Fruit fly (Drosophila melanogaster) whole organism, prepupa: ENCODE results near the gene Catsup.

Experiments used
- Blimp-1 ChIP-seq: fragments of 200-800 bp; sonication (Bioruptor generic); optimal IDR thresholded peaks from 3 replicates; lab custom pipeline; 2017; ENCODE audit warnings: missing biosample characterization, missing genetic modification characterization, mild to moderate bottlenecking, moderate library complexity, missing genetic modification reagents
- CG10631 ChIP-seq: fragments of 200-800 bp; sonication (Bioruptor generic); optimal IDR thresholded peaks from 2 replicates; lab custom pipeline; 2016; ENCODE audit warnings: missing biosample characterization, missing genetic modification characterization
- CG10669 ChIP-seq: fragments of 200-800 bp; sonication (Bioruptor generic); optimal IDR thresholded peaks from 3 replicates; lab custom pipeline; 2018; ENCODE audit warnings: missing biosample characterization, mild to moderate bottlenecking, missing genetic modification characterization, moderate library complexity
- CG11294 ChIP-seq: fragments of 200-800 bp; sonication (Bioruptor generic); IDR thresholded peaks from 2 replicates; pipeline ENCODE4 v1.3.6; 2022; ENCODE audit warnings: missing biosample characterization, missing genetic modification characterization
- CG11902 ChIP-seq: fragments of 200-800 bp; sonication (Bioruptor generic); optimal IDR thresholded peaks from 3 replicates; lab custom pipeline; 2016; ENCODE audit warnings: missing biosample characterization, missing genetic modification characterization
- CG15336 ChIP-seq: fragments of 200-800 bp; sonication (Bioruptor generic); IDR thresholded peaks from 2 replicates; pipeline ENCODE4 v1.3.6; 2022; ENCODE audit warnings: missing biosample characterization, missing genetic modification characterization
- CG1621 ChIP-seq: fragments of 200-800 bp; sonication (Bioruptor generic); optimal IDR thresholded peaks from 3 replicates; lab custom pipeline; 2018; ENCODE audit warnings: missing biosample characterization, mild to moderate bottlenecking, missing genetic modification characterization
- CG3032 ChIP-seq: fragments of 200-800 bp; optimal IDR thresholded peaks from 2 replicates; lab custom pipeline; 2019; ENCODE audit warnings: missing biosample characterization, mild to moderate bottlenecking, missing genetic modification characterization, moderate library complexity
- CG32006 ChIP-seq: fragments of 200-800 bp; sonication (Bioruptor generic); optimal IDR thresholded peaks from 3 replicates; lab custom pipeline; 2017; ENCODE audit warnings: missing biosample characterization, mild to moderate bottlenecking, missing genetic modification characterization
- CG34406 ChIP-seq: fragments of 200-800 bp; sonication (Bioruptor generic); optimal IDR thresholded peaks from 3 replicates; lab custom pipeline; 2016; ENCODE audit warnings: missing biosample characterization, missing genetic modification characterization
- CG3919 ChIP-seq: fragments of 200-800 bp; sonication (Bioruptor generic); optimal IDR thresholded peaks from 3 replicates; lab custom pipeline; 2016; ENCODE audit warnings: missing biosample characterization, missing genetic modification characterization
- CG4318 ChIP-seq: fragments of 200-800 bp; sonication (Bioruptor generic); optimal IDR thresholded peaks from 3 replicates; lab custom pipeline; 2017; ENCODE audit warnings: missing biosample characterization, mild to moderate bottlenecking, missing genetic modification characterization
- CG6276 ChIP-seq: fragments of 200-800 bp; sonication (Bioruptor generic); optimal IDR thresholded peaks from 2 replicates; lab custom pipeline; 2017; ENCODE audit warnings: missing biosample characterization, mild to moderate bottlenecking, missing genetic modification characterization
- CG6808 ChIP-seq: fragments of 200-800 bp; sonication (Bioruptor generic); optimal IDR thresholded peaks from 3 replicates; lab custom pipeline; 2017; ENCODE audit warnings: missing biosample characterization, missing genetic modification characterization, mild to moderate bottlenecking, moderate library complexity, missing genetic modification reagents
- CG6854 ChIP-seq: fragments of 200-800 bp; sonication (Bioruptor generic); optimal IDR thresholded peaks from 2 replicates; lab custom pipeline; 2017; ENCODE audit warnings: missing biosample characterization, mild to moderate bottlenecking, missing genetic modification characterization
- CG8319 ChIP-seq: fragments of 200-800 bp; sonication (Bioruptor generic); optimal IDR thresholded peaks from 3 replicates; lab custom pipeline; 2016; ENCODE audit warnings: missing biosample characterization, missing genetic modification characterization
- CG8632 ChIP-seq: fragments of 200-800 bp; sonication (Bioruptor generic); optimal IDR thresholded peaks from 3 replicates; lab custom pipeline; 2016; ENCODE audit warnings: missing biosample characterization, missing genetic modification characterization
- CG9139 ChIP-seq: fragments of 200-800 bp; sonication (Bioruptor generic); optimal IDR thresholded peaks from 3 replicates; lab custom pipeline; 2017; ENCODE audit warnings: missing biosample characterization, mild to moderate bottlenecking, missing genetic modification characterization
- Eip75B ChIP-seq: fragments of 200-800 bp; sonication (Bioruptor generic); optimal IDR thresholded peaks from 3 replicates; lab custom pipeline; 2016; ENCODE audit warnings: missing biosample characterization, missing genetic modification characterization
- Eip78C ChIP-seq: fragments of 200-800 bp; sonication (Bioruptor generic); peaks from one replicate; lab custom pipeline; 2016; ENCODE audit warnings: missing biosample characterization, missing genetic modification characterization
- Ets21C ChIP-seq: fragments of 200-800 bp; sonication (Bioruptor generic); optimal IDR thresholded peaks from 3 replicates; lab custom pipeline; 2016; ENCODE audit warnings: missing biosample characterization, missing genetic modification characterization
- Ets96B ChIP-seq: fragments of 200-800 bp; optimal IDR thresholded peaks from 2 replicates; lab custom pipeline; 2019; ENCODE audit warnings: missing biosample characterization, mild to moderate bottlenecking, missing genetic modification characterization, moderate library complexity
- Gug ChIP-seq: fragments of 200-800 bp; sonication (Bioruptor generic); IDR thresholded peaks from 2 replicates; pipeline ENCODE4 v1.3.6; 2022; ENCODE audit warnings: missing biosample characterization, missing genetic modification characterization
- Hr39 ChIP-seq: fragments of 200-800 bp; sonication (Bioruptor generic); optimal IDR thresholded peaks from 2 replicates; lab custom pipeline; 2016; ENCODE audit warnings: missing biosample characterization, missing genetic modification characterization
- Hr4 ChIP-seq: fragments of 200-800 bp; sonication (Bioruptor generic); optimal IDR thresholded peaks from 3 replicates; lab custom pipeline; 2016; ENCODE audit warnings: missing biosample characterization, missing genetic modification characterization
- OdsH ChIP-seq: fragments of 200-800 bp; sonication (Bioruptor generic); optimal IDR thresholded peaks from 3 replicates; lab custom pipeline; 2016; ENCODE audit warnings: missing biosample characterization, missing genetic modification characterization
- Smox ChIP-seq: fragments of 200-800 bp; sonication (Bioruptor generic); optimal IDR thresholded peaks from 3 replicates; lab custom pipeline; 2016; ENCODE audit warnings: missing biosample characterization, missing genetic modification characterization
- Sox102F ChIP-seq: fragments of 200-800 bp; sonication (Bioruptor generic); optimal IDR thresholded peaks from 2 replicates; lab custom pipeline; 2016; ENCODE audit warnings: missing biosample characterization, mild to moderate bottlenecking, missing genetic modification characterization
- Sox15 ChIP-seq: fragments of 200-800 bp; sonication (Bioruptor generic); optimal IDR thresholded peaks from 3 replicates; lab custom pipeline; 2016; ENCODE audit warnings: missing biosample characterization, missing genetic modification characterization
- achi ChIP-seq: fragments of 200-800 bp; sonication (Bioruptor generic); optimal IDR thresholded peaks from 3 replicates; lab custom pipeline; 2016; ENCODE audit warnings: missing biosample characterization, missing genetic modification characterization
- acj6 ChIP-seq: fragments of 200-800 bp; sonication (Bioruptor generic); optimal IDR thresholded peaks from 3 replicates; lab custom pipeline; 2016; ENCODE audit warnings: missing biosample characterization, missing genetic modification characterization
- dsx ChIP-seq: fragments of 200-800 bp; optimal IDR thresholded peaks from 3 replicates; lab custom pipeline; 2019; ENCODE audit warnings: missing biosample characterization, mild to moderate bottlenecking, missing genetic modification characterization, moderate library complexity; ENCODE audit not compliant: poor library complexity, severe bottlenecking
- eg ChIP-seq: fragments of 200-800 bp; sonication (Bioruptor generic); IDR thresholded peaks from 3 replicates; pipeline ENCODE4 v1.3.6; 2022; ENCODE audit warnings: missing biosample characterization, missing genetic modification characterization
- esn ChIP-seq: fragments of 200-800 bp; sonication (Bioruptor generic); optimal IDR thresholded peaks from 2 replicates; lab custom pipeline; 2016; ENCODE audit warnings: missing biosample characterization, mild to moderate bottlenecking, missing genetic modification characterization, moderate library complexity
- fd59A ChIP-seq: fragments of 200-800 bp; sonication (Bioruptor generic); optimal IDR thresholded peaks from 2 replicates; lab custom pipeline; 2017; ENCODE audit warnings: missing biosample characterization, mild to moderate bottlenecking, missing genetic modification characterization, missing genetic modification reagents
- fd85E ChIP-seq: fragments of 200-800 bp; sonication (Bioruptor generic); optimal IDR thresholded peaks from 3 replicates; lab custom pipeline; 2016; ENCODE audit warnings: missing biosample characterization, missing genetic modification characterization
- fkh ChIP-seq: fragments of 200-800 bp; sonication (Bioruptor generic); optimal IDR thresholded peaks from 3 replicates; lab custom pipeline; 2017; ENCODE audit warnings: missing biosample characterization, mild to moderate bottlenecking, missing genetic modification characterization, moderate library complexity
- lz ChIP-seq: fragments of 200-800 bp; sonication (Bioruptor generic); optimal IDR thresholded peaks from 3 replicates; lab custom pipeline; 2016; ENCODE audit warnings: missing biosample characterization, missing genetic modification characterization
- salr ChIP-seq, 2 experiments: fragments of 200-800 bp; sonication (Bioruptor generic); optimal IDR thresholded peaks; 3 replicates each; lab custom pipeline; 2016 to 2018; ENCODE audit warnings: missing biosample characterization in 2 of 2, missing genetic modification characterization in 2 of 2, mild to moderate bottlenecking in 1 of 2
- spab ChIP-seq: fragments of 200-800 bp; sonication (Bioruptor generic); optimal IDR thresholded peaks from 2 replicates; lab custom pipeline; 2017; ENCODE audit warnings: missing biosample characterization, mild to moderate bottlenecking, missing genetic modification characterization, missing genetic modification reagents
- svp ChIP-seq: fragments of 200-800 bp; sonication (Bioruptor generic); peaks from one replicate; lab custom pipeline; 2016; ENCODE audit warnings: missing biosample characterization, missing genetic modification characterization
- topi ChIP-seq: fragments of 200-800 bp; sonication (Bioruptor generic); optimal IDR thresholded peaks from 3 replicates; lab custom pipeline; 2016; ENCODE audit warnings: missing biosample characterization, missing genetic modification characterization
- vri ChIP-seq: fragments of 200-800 bp; sonication (Bioruptor generic); optimal IDR thresholded peaks from 3 replicates; lab custom pipeline; 2016; ENCODE audit warnings: missing biosample characterization, mild to moderate bottlenecking, missing genetic modification characterization

Catsup gene

dm6 chr2L:19011895-19012645 lies 29.6 kb upstream of the Catsup start (continued):
- peak; percentile 75 for TF ChIP-seq Hr4 (GFP tag; lab: Kevin White, UChicago)
- TF ChIP-seq Eip75B (GFP tag; lab: Kevin White, UChicago), result peak; percentile 73
- TF ChIP-seq CG34406, result peak; percentile 60
- TF ChIP-seq Smox (GFP tag; lab: Kevin White, UChicago), result peak; percentile 63
- peak; percentile 77 for TF ChIP-seq esn (GFP tag; lab: Kevin White, UChicago)
- peak; percentile 53 for TF ChIP-seq CG8632 (GFP tag; lab: Kevin White, UChicago)
- TF ChIP-seq CG6276 (GFP tag; lab: Kevin White, UChicago), result peak; percentile 57
- peak; percentile 78 for TF ChIP-seq eg (GFP tag; lab: Robert Waterston, UW)
- TF ChIP-seq CG6808 (GFP tag; lab: Kevin White, UChicago), result peak; percentile 56

dm6 chr2L:19012776-19013328 lies 28.8 kb upstream of the Catsup start:
- TF ChIP-seq CG3919 (GFP tag; lab: Kevin White, UChicago), result no peak
- peak; percentile 9 for TF ChIP-seq svp (GFP tag; lab: Kevin White, UChicago)

DNA sequence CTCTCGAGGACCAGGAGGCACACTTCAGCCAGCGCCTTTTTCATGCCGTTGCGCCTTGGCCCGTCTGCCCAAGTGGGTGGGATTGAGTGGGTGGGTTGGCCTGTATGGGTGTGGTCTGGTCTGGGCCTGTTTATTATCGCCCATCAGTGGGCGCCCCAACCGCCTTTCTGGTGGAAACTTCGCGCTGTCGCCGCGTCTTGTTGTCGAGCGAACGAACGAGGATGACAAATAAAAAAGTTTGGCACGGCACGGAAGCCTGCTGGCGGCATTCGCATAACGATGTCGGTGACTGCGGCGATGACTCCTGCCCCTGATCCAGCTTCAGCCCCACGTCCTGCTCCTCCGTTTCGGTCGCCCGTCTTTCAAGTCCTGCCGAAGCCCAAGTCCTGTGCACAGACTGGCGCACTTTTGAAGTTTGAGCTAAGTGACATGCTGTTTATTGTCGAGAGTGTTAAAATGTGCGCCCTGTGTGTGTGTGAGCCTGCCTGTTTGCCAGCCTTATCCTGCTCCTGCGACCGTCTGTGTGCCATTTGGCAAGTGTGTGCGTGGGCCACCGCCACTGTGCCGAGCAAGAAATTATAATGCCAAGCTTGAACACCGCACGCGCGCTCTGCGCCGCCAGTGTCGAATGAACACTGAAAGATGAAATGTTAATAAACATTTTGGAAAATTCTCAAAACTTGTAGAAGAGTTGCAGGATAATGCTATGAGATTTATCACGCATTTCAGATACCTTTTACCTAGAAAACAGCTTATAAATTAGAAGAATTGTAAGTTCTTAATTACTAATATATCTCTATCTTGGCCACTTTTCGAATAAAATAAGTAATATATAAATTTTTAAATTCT lies 27.4 kb upstream of the Catsup start:
- no peak for TF ChIP-seq Ets21C (GFP tag; lab: Kevin White, UChicago)
- TF ChIP-seq salr (GFP tag; optimal IDR thresholded peaks at IDR 0.05; lab: Kevin White, UChicago), result peak in 1 of 2 experiments; percentile 35
- TF ChIP-seq Blimp-1 (GFP tag; lab: Kevin White, UChicago), result no peak
- TF ChIP-seq Sox102F (GFP tag; lab: Kevin White, UChicago), result peak; percentile 27
- TF ChIP-seq fd59A (GFP tag; lab: Kevin White, UChicago), result peak; percentile 23
- peak; percentile 62 for TF ChIP-seq Ets96B (tag; lab: Kevin White, UChicago)
- TF ChIP-seq spab (GFP tag; lab: Kevin White, UChicago), result peak; percentile 48
- TF ChIP-seq Hr4 (GFP tag; lab: Kevin White, UChicago), result peak; percentile 39
- peak; percentile 54 for TF ChIP-seq esn (GFP tag; lab: Kevin White, UChicago)
- peak; percentile 61 for TF ChIP-seq dsx (GFP tag; lab: Kevin White, UChicago)
- peak; percentile 49 for TF ChIP-seq acj6 (GFP tag; lab: Kevin White, UChicago)
- no peak for TF ChIP-seq vri (GFP tag; lab: Kevin White, UChicago)
- TF ChIP-seq CG11294, result no peak
- TF ChIP-seq lz (GFP tag; lab: Kevin White, UChicago), result peak; percentile 22
- no peak for TF ChIP-seq CG8319 (GFP tag; lab: Kevin White, UChicago)
- TF ChIP-seq CG4318 (GFP tag; lab: Kevin White, UChicago), result peak; percentile 15
- no peak for TF ChIP-seq Sox15 (GFP tag; lab: Kevin White, UChicago)
- TF ChIP-seq OdsH, result peak; percentile 52
- TF ChIP-seq CG34406, result peak; percentile 19
- peak; percentile 59 for TF ChIP-seq CG10669 (GFP tag; lab: Kevin White, UChicago)
- TF ChIP-seq CG8632 (GFP tag; lab: Kevin White, UChicago), result peak; percentile 44
- TF ChIP-seq CG15336 (GFP tag; lab: Robert Waterston, UW), result peak; percentile 47
- TF ChIP-seq CG11902 (GFP tag; lab: Kevin White, UChicago), result no peak
- peak; percentile 33 for TF ChIP-seq CG9139
- TF ChIP-seq CG1621 (tag; lab: Kevin White, UChicago), result no peak
- TF ChIP-seq CG10631, result peak; percentile 41
- TF ChIP-seq achi, result peak; percentile 38
- TF ChIP-seq fd85E (GFP tag; lab: Kevin White, UChicago), result no peak
- TF ChIP-seq Smox (GFP tag; lab: Kevin White, UChicago), result peak; percentile 28
- no peak for TF ChIP-seq CG6854
- no peak for TF ChIP-seq Gug (GFP tag; lab: Robert Waterston, UW)
- TF ChIP-seq Eip75B (GFP tag; lab: Kevin White, UChicago), result peak; percentile 14
- peak; percentile 23 for TF ChIP-seq fkh
- TF ChIP-seq CG3032 (tag; lab: Kevin White, UChicago), result peak; percentile 66
- TF ChIP-seq CG32006 (GFP tag; lab: Kevin White, UChicago), result peak; percentile 58
- TF ChIP-seq Hr39 (GFP tag; lab: Kevin White, UChicago), result no peak
- TF ChIP-seq topi (GFP tag; lab: Kevin White, UChicago), result peak; percentile 34
- TF ChIP-seq Eip78C (GFP tag; lab: Kevin White, UChicago), result peak; percentile 86
